Worm (Caenorhabditis elegans) whole organism, late embryonic: ENCODE results near the gene cpna-2.

Experiments
- ama-1 ChIP-seq: fragments of 150-350 bp; optimal IDR thresholded peaks from 2 replicates; lab custom pipeline; 2014
- nfya-1 ChIP-seq: sonication (generic microtip); optimal IDR thresholded peaks from 2 replicates; lab custom pipeline; 2017; ENCODE audit warnings: missing genetic modification characterization, mild to moderate bottlenecking, missing compliant biosample characterization, antibody characterized with exemption, moderate library complexity
- nhr-11 ChIP-seq: fragments of 150-350 bp; optimal IDR thresholded peaks from 2 replicates; lab custom pipeline; 2014; ENCODE audit warnings: missing biosample characterization, missing genetic modification characterization
- pat-9 ChIP-seq: fragments of 200-800 bp; sonication (Bioruptor generic); optimal IDR thresholded peaks from 2 replicates; lab custom pipeline; 2018; ENCODE audit warnings: mild to moderate bottlenecking, missing genetic modification characterization, moderate library complexity, missing compliant biosample characterization
- pax-1 ChIP-seq: fragments of 150-350 bp; optimal IDR thresholded peaks from 2 replicates; lab custom pipeline; 2014; ENCODE audit warnings: missing biosample characterization, missing genetic modification characterization
- pha-4 ChIP-seq: fragments of 150-350 bp; optimal IDR thresholded peaks from 2 replicates; lab custom pipeline; 2018; ENCODE audit warnings: missing biosample characterization, missing genetic modification reagents, missing genetic modification characterization
- pqm-1 ChIP-seq: sonication (generic microtip); optimal IDR thresholded peaks from 2 replicates; lab custom pipeline; 2016; ENCODE audit warnings: missing genetic modification characterization, missing compliant biosample characterization
- tbx-2 ChIP-seq: sonication (generic microtip); optimal IDR thresholded peaks from 2 replicates; lab custom pipeline; 2016; ENCODE audit warnings: missing genetic modification characterization, missing compliant biosample characterization

DNA sequence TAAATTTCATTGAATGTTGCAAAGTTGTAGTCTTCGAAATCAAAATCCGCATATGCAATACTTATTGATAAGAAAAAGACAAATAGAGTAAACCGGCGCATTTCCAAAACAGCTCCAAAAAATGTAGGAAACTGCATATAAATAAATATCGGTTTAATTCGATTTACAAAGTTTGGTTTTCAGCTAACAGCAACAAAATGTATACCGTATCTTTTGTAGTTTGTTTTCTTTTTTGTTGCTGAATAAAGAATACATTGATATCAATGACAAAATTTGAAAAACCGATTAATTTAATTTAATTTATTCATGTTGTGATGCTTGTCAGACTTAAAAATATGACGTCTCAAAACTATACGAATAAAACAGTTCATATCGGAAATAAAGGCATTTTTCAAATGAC, 36.7 kb downstream of the cpna-2 start, which contains the start of gene B0228.8:
- TF ChIP-seq pha-4 (tag; lab: Kevin White, UChicago), result no peak
- TF ChIP-seq pat-9 (tag; lab: Kevin White, UChicago), result no peak
- TF ChIP-seq nhr-11 (tag; lab: Kevin White, UChicago), result no peak
- no peak for TF ChIP-seq nfya-1 (tag; lab: Kevin White, UChicago)
- TF ChIP-seq ama-1 (lab: Kevin White, UChicago), result no peak
- TF ChIP-seq pqm-1, result no peak
- TF ChIP-seq tbx-2, result no peak
- no peak for TF ChIP-seq pax-1
